Fruit fly (Drosophila melanogaster): ENCODE results near the gene CG42450.

The CG42450 gene

DNA sequence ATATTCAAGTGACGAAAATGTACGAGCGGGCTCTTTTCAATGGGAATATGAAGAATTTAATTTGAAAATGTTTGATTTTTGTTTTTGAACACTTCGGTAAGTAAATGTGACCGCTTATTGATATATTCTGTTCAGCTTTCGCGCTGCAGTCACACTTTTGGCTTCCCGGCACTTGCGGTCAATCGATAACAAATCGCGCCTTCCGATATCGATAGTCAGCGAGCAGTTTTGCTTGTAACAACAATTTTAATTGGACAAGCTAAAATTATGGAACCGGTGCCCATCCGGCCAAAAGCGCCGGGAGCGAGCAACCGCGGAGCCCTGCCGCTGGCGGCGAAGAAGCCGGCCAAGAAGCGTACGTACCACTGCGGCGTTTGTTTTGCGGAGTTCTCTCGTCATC, 17.3 kb downstream of the CG42450 start, which contains the start of gene CG7101 (continued):
- TF ChIP-seq CG8924 (tag; optimal IDR thresholded peaks at IDR 0.05): no peak
- no peak for TF ChIP-seq nau (GFP tag; optimal IDR thresholded peaks at IDR 0.05)
- TF ChIP-seq dimm (GFP tag; IDR thresholded peaks at IDR 0.05): no peak
- TF ChIP-seq gfzf (GFP tag; optimal IDR thresholded peaks at IDR 0.05): peak; percentile 70
- TF ChIP-seq sqz (GFP tag; optimal IDR thresholded peaks at IDR 0.05): no peak
- no peak for TF ChIP-seq gcm (GFP tag; optimal IDR thresholded peaks at IDR 0.05)
- TF ChIP-seq ttk (GFP tag; IDR thresholded peaks at IDR 0.05): no peak
- no peak for TF ChIP-seq p53 (GFP tag; optimal IDR thresholded peaks at IDR 0.05)
- TF ChIP-seq CG3281 (GFP tag; optimal IDR thresholded peaks at IDR 0.05): no peak
- TF ChIP-seq CG12391 (tag; optimal IDR thresholded peaks at IDR 0.05): no peak
- no peak for TF ChIP-seq Mrtf (GFP tag; IDR thresholded peaks at IDR 0.05)
- TF ChIP-seq CG1024 (GFP tag; IDR thresholded peaks at IDR 0.05): no peak
- TF ChIP-seq Rfx (GFP tag; IDR thresholded peaks at IDR 0.05): peak; percentile 21; the same call in 1 of the 2 replicates
- no peak for TF ChIP-seq org-1 (GFP tag; optimal IDR thresholded peaks at IDR 0.05)
- TF ChIP-seq odd (GFP tag; optimal IDR thresholded peaks at IDR 0.05): no peak
- TF ChIP-seq CG6254 (GFP tag; optimal IDR thresholded peaks at IDR 0.05): no peak
- TF ChIP-seq CG4360 (GFP tag; IDR thresholded peaks at IDR 0.05): no peak
- TF ChIP-seq fd3F (GFP tag; optimal IDR thresholded peaks at IDR 0.05): no peak
- TF ChIP-seq chif (GFP tag; optimal IDR thresholded peaks at IDR 0.05): no peak
- TF ChIP-seq repo (GFP tag; optimal IDR thresholded peaks at IDR 0.05): no peak
- TF ChIP-seq BEAF-32 (GFP tag; optimal IDR thresholded peaks at IDR 0.05): peak; percentile 60
- TF ChIP-seq CG14441 (GFP tag; IDR thresholded peaks at IDR 0.05): no peak
- TF ChIP-seq Ssrp (tag; optimal IDR thresholded peaks at IDR 0.05): no peak
- no peak for TF ChIP-seq CG15479 (GFP tag; optimal IDR thresholded peaks at IDR 0.05)
- no peak for TF ChIP-seq slp2 (GFP tag; optimal IDR thresholded peaks at IDR 0.05)
- no peak for TF ChIP-seq CG18262 (tag; optimal IDR thresholded peaks at IDR 0.05)
- peak; percentile 52 for TF ChIP-seq inv (GFP tag; IDR thresholded peaks at IDR 0.05; ENCODE audit: partially characterized antibody)
- TF ChIP-seq lilli (GFP tag; optimal IDR thresholded peaks at IDR 0.05): no peak
- TF ChIP-seq CG9215 (GFP tag; IDR thresholded peaks at IDR 0.05): no peak
- no peak for TF ChIP-seq CG7786 (GFP tag; optimal IDR thresholded peaks at IDR 0.05)
- no peak for TF ChIP-seq Drgx (GFP tag; IDR thresholded peaks at IDR 0.05)
- TF ChIP-seq sima (GFP tag; optimal IDR thresholded peaks at IDR 0.05): no peak
- no peak for TF ChIP-seq cwo (GFP tag; optimal IDR thresholded peaks at IDR 0.05)
- no peak for TF ChIP-seq pho (GFP tag; optimal IDR thresholded peaks at IDR 0.05)
- TF ChIP-seq BtbVII (GFP tag; optimal IDR thresholded peaks at IDR 0.05): no peak
- peak; percentile 70 for TF ChIP-seq CG7963 (GFP tag; IDR thresholded peaks at IDR 0.05; ENCODE audit: partially characterized antibody)
- TF ChIP-seq tna (GFP tag; IDR thresholded peaks at IDR 0.05; ENCODE audit: partially characterized antibody): peak; percentile 72
- TF ChIP-seq disco-r (GFP tag; optimal IDR thresholded peaks at IDR 0.05): no peak
- TF ChIP-seq Lhr (GFP tag; optimal IDR thresholded peaks at IDR 0.05): peak; percentile 55
- TF ChIP-seq zen2 (GFP tag; IDR thresholded peaks at IDR 0.05; ENCODE audit: partially characterized antibody): peak; percentile 48; the same call in 1 of the 3 replicates
- no peak for TF ChIP-seq Hmr (GFP tag; optimal IDR thresholded peaks at IDR 0.05)
- TF ChIP-seq fd64A (GFP tag; optimal IDR thresholded peaks at IDR 0.05): no peak
- no peak for TF ChIP-seq chn (GFP tag; optimal IDR thresholded peaks at IDR 0.05)
- no peak for TF ChIP-seq cato (GFP tag; optimal IDR thresholded peaks at IDR 0.05; ENCODE audit: borderline replicate concordance)
- TF ChIP-seq CG9797 (GFP tag; optimal IDR thresholded peaks at IDR 0.05): peak; percentile 72
- TF ChIP-seq dm (GFP tag; optimal IDR thresholded peaks at IDR 0.05): no peak
- no peak for TF ChIP-seq sob (GFP tag; IDR thresholded peaks at IDR 0.05)
- TF ChIP-seq CG34376 (GFP tag; optimal IDR thresholded peaks at IDR 0.05): no peak
- TF ChIP-seq ssp (GFP tag; IDR thresholded peaks at IDR 0.05): no peak
- peak; percentile 61; the same call in 1 of the 3 replicates for TF ChIP-seq mld (GFP tag; IDR thresholded peaks at IDR 0.05; ENCODE audit: partially characterized antibody)
- no peak for TF ChIP-seq CG15011 (GFP tag; optimal IDR thresholded peaks at IDR 0.05)
